Fruit fly (Drosophila melanogaster) whole organism, wandering third instar larva: ENCODE data around the gene CG31926.

Source experiments
- HLH106 ChIP-seq: fragments of 200-800 bp; optimal IDR thresholded peaks from 3 replicates; lab custom pipeline; 2019; ENCODE audit warnings: missing biosample characterization, mild to moderate bottlenecking, missing genetic modification characterization, moderate library complexity
- Hr78 ChIP-seq: fragments of >200 bp; optimal IDR thresholded peaks from 2 replicates; lab custom pipeline; 2017; ENCODE audit warnings: missing biosample characterization, missing genetic modification characterization
- pan ChIP-seq: fragments of >200 bp; optimal IDR thresholded peaks from 2 replicates; lab custom pipeline; 2017
- usp ChIP-seq: fragments of >200 bp; optimal IDR thresholded peaks from 2 replicates; lab custom pipeline; 2017; ENCODE audit warnings: missing biosample characterization, missing genetic modification characterization

DNA sequence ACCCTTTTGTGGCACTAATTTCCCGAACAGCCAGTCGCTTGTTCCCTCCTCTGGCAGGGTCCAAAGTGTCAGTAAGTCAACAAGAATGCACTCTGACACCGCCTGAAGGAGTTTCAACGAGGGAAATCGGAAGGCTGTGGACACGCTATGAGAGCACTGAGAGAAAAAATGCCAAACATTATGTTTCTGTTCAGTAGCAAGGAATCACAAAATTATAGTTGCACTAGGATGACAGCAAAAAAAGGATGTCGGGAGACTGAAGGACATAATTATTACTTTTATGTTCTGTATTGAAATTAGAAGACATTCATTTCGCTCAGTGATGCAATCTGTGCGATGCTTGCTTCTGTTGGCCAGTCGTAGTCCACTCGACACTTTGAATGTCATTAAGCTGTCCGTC, 14.5 kb downstream of the CG31926 start:
- no peak for TF ChIP-seq usp
- TF ChIP-seq HLH106 (tag; lab: Kevin White, UChicago) = no peak
- no peak for TF ChIP-seq Hr78 (GFP tag; lab: Kevin White, UChicago)
- no peak for TF ChIP-seq pan (lab: Kevin White, UChicago)
